Fruit fly (Drosophila melanogaster) whole organism, embryonic: ENCODE measurements around the gene CG15517.

Experiments used
- Asciz ChIP-seq: fragments of 200-800 bp; sonication (Bioruptor generic); optimal IDR thresholded peaks from 2 replicates; lab custom pipeline; 2017; ENCODE audit warnings: missing biosample characterization, mild to moderate bottlenecking, missing genetic modification characterization, missing genetic modification reagents
- Atf3 ChIP-seq: fragments of 200-800 bp; sonication (Bioruptor generic); optimal IDR thresholded peaks from 3 replicates; lab custom pipeline; 2016; ENCODE audit warnings: missing biosample characterization, missing genetic modification characterization
- Atf6 ChIP-seq: fragments of 200-800 bp; sonication (Bioruptor generic); IDR thresholded peaks from 2 replicates; pipeline ENCODE4 v1.3.6; 2022; ENCODE audit warnings: missing biosample characterization, missing genetic modification characterization
- Blimp-1 ChIP-seq: fragments of 200-800 bp; sonication (Bioruptor generic); optimal IDR thresholded peaks from 3 replicates; lab custom pipeline; 2018; ENCODE audit warnings: missing biosample characterization, missing genetic modification characterization, mild to moderate bottlenecking, moderate library complexity, missing genetic modification reagents
- CG10274 ChIP-seq: fragments of 200-800 bp; sonication (Bioruptor generic); optimal IDR thresholded peaks from 3 replicates; lab custom pipeline; 2017; ENCODE audit warnings: missing biosample characterization, mild to moderate bottlenecking, missing genetic modification characterization
- CG10366 ChIP-seq: fragments of 200-800 bp; sonication (Bioruptor generic); IDR thresholded peaks from 2 replicates; pipeline ENCODE4 v1.3.6; 2022; ENCODE audit warnings: missing biosample characterization, missing genetic modification characterization
- CG11504 ChIP-seq: fragments of 200-800 bp; sonication (Bioruptor generic); optimal IDR thresholded peaks from 3 replicates; lab custom pipeline; 2019; ENCODE audit warnings: missing biosample characterization, mild to moderate bottlenecking, missing genetic modification characterization, moderate library complexity
- CG13123 ChIP-seq: fragments of 200-800 bp; sonication (Bioruptor generic); optimal IDR thresholded peaks from 2 replicates; lab custom pipeline; 2016; ENCODE audit warnings: missing biosample characterization, missing genetic modification characterization
- CG16779 ChIP-seq: fragments of 200-800 bp; sonication (Bioruptor generic); IDR thresholded peaks from 2 replicates; pipeline ENCODE4 v1.3.6; 2022; ENCODE audit warnings: missing biosample characterization, missing genetic modification characterization
- CG17912 ChIP-seq: fragments of 200-800 bp; sonication (Bioruptor generic); optimal IDR thresholded peaks from 2 replicates; lab custom pipeline; 2018; ENCODE audit warnings: missing biosample characterization, mild to moderate bottlenecking, missing genetic modification characterization
- CG2889 ChIP-seq: fragments of 200-800 bp; sonication (Bioruptor generic); IDR thresholded peaks from 3 replicates; pipeline ENCODE4 v1.3.6; 2022; ENCODE audit warnings: missing biosample characterization, missing genetic modification characterization
- CG30431 ChIP-seq: fragments of 200-800 bp; sonication (Bioruptor generic); optimal IDR thresholded peaks from 2 replicates; lab custom pipeline; 2017; ENCODE audit warnings: missing biosample characterization, missing genetic modification characterization
- CG32532 ChIP-seq: fragments of 200-800 bp; sonication (Bioruptor generic); IDR thresholded peaks from 2 replicates; pipeline ENCODE4 v1.3.6; 2022; ENCODE audit warnings: missing biosample characterization, missing genetic modification characterization
- CG6689 ChIP-seq: fragments of 200-800 bp; sonication (Bioruptor generic); IDR thresholded peaks from 2 replicates; pipeline ENCODE4 v1.3.6; 2022; ENCODE audit warnings: missing biosample characterization, missing genetic modification characterization
- CG6791 ChIP-seq: fragments of 200-800 bp; sonication (Bioruptor generic); IDR thresholded peaks from 3 replicates; pipeline ENCODE4 v1.3.6; 2022; ENCODE audit warnings: missing biosample characterization, missing genetic modification characterization; ENCODE audit not compliant: partially characterized antibody
- CG7839 ChIP-seq: fragments of 200-800 bp; sonication (Bioruptor generic); optimal IDR thresholded peaks from 3 replicates; lab custom pipeline; 2018; ENCODE audit warnings: missing biosample characterization, mild to moderate bottlenecking, missing genetic modification characterization, moderate library complexity
- CoRest ChIP-seq: fragments of 200-800 bp; sonication (Bioruptor generic); optimal IDR thresholded peaks from 3 replicates; lab custom pipeline; 2018; ENCODE audit warnings: missing biosample characterization, mild to moderate bottlenecking, missing genetic modification characterization, moderate library complexity
- D19B ChIP-seq: fragments of 200-800 bp; sonication (Bioruptor generic); optimal IDR thresholded peaks from 2 replicates; lab custom pipeline; 2017; ENCODE audit warnings: missing biosample characterization, mild to moderate bottlenecking, missing genetic modification characterization
- Fer1 ChIP-seq: fragments of 200-800 bp; sonication (Bioruptor generic); optimal IDR thresholded peaks from 2 replicates; lab custom pipeline; 2017; ENCODE audit warnings: missing biosample characterization, mild to moderate bottlenecking, missing genetic modification characterization
- GATAe ChIP-seq: fragments of 200-800 bp; sonication (Bioruptor generic); conservative IDR thresholded peaks from 2 replicates; pipeline ENCODE4 v1.3.6; 2022; ENCODE audit warnings: missing biosample characterization, missing genetic modification characterization
- Hmx ChIP-seq: fragments of 200-800 bp; sonication (Bioruptor generic); optimal IDR thresholded peaks from 2 replicates; lab custom pipeline; 2016; ENCODE audit warnings: missing biosample characterization, missing genetic modification characterization
- Hr51 ChIP-seq, 2 experiments: fragments of 200-800 bp; sonication (Bioruptor generic); optimal IDR thresholded peaks; 2 replicates in 1 of 2; 3 replicates in 1 of 2; lab custom pipeline; 2016 to 2018; ENCODE audit warnings: missing biosample characterization in 2 of 2, missing genetic modification characterization in 2 of 2, mild to moderate bottlenecking in 1 of 2, moderate library complexity in 1 of 2
- MESR4 ChIP-seq: fragments of 200-800 bp; sonication (Bioruptor generic); optimal IDR thresholded peaks from 2 replicates; lab custom pipeline; 2018; ENCODE audit warnings: missing biosample characterization, mild to moderate bottlenecking, missing genetic modification characterization, moderate library complexity
- Med ChIP-seq: fragments of 200-800 bp; sonication (Bioruptor generic); peaks from one replicate; lab custom pipeline; 2016; ENCODE audit warnings: missing biosample characterization, missing genetic modification characterization, mild to moderate bottlenecking, inconsistent platforms, moderate library complexity
- Optix ChIP-seq: fragments of 200-800 bp; sonication (Bioruptor generic); IDR thresholded peaks from 3 replicates; pipeline ENCODE4 v1.3.6; 2022; ENCODE audit warnings: missing biosample characterization, missing genetic modification characterization
- TFAM ChIP-seq: fragments of 200-800 bp; sonication (Bioruptor generic); optimal IDR thresholded peaks from 2 replicates; lab custom pipeline; 2017; ENCODE audit warnings: missing biosample characterization, missing genetic modification characterization, inconsistent platforms
- ato ChIP-seq: fragments of 200-800 bp; sonication (Bioruptor generic); IDR thresholded peaks from 2 replicates; pipeline ENCODE4 v1.3.6; 2022; ENCODE audit warnings: missing biosample characterization, missing genetic modification characterization; ENCODE audit not compliant: partially characterized antibody
- chinmo ChIP-seq: fragments of 200-800 bp; sonication (Bioruptor generic); IDR thresholded peaks from 4 replicates; pipeline ENCODE4 v1.3.6; 2022; ENCODE audit warnings: missing biosample characterization, missing genetic modification characterization; ENCODE audit not compliant: partially characterized antibody
- crol ChIP-seq: fragments of 200-800 bp; sonication (Bioruptor generic); IDR thresholded peaks from 2 replicates; pipeline ENCODE4 v1.3.6; 2022; ENCODE audit warnings: missing biosample characterization, missing genetic modification characterization
- danr ChIP-seq: fragments of 200-800 bp; sonication (Bioruptor generic); IDR thresholded peaks from 2 replicates; pipeline ENCODE4 v1.3.6; 2022; ENCODE audit warnings: missing biosample characterization, missing genetic modification characterization
- dysf ChIP-seq: fragments of 200-800 bp; sonication (Bioruptor generic); IDR thresholded peaks from 3 replicates; pipeline ENCODE4 v1.3.6; 2022; ENCODE audit warnings: missing biosample characterization, missing genetic modification characterization
- exex ChIP-seq: fragments of 200-800 bp; sonication (Bioruptor generic); optimal IDR thresholded peaks from 4 replicates; lab custom pipeline; 2018; ENCODE audit warnings: missing biosample characterization, mild to moderate bottlenecking, missing genetic modification characterization, moderate library complexity
- ind ChIP-seq: fragments of 200-800 bp; sonication (Bioruptor generic); optimal IDR thresholded peaks from 3 replicates; lab custom pipeline; 2016; ENCODE audit warnings: missing biosample characterization, missing genetic modification characterization
- jigr1 ChIP-seq: fragments of 200-800 bp; sonication (Bioruptor generic); IDR thresholded peaks from 3 replicates; pipeline ENCODE4 v1.3.6; 2022; ENCODE audit warnings: missing biosample characterization, missing genetic modification characterization
- jumu ChIP-seq: fragments of 200-800 bp; sonication (Bioruptor generic); optimal IDR thresholded peaks from 3 replicates; lab custom pipeline; 2016; ENCODE audit warnings: missing biosample characterization, missing genetic modification characterization
- kni ChIP-seq: fragments of 200-800 bp; sonication (Bioruptor generic); optimal IDR thresholded peaks from 3 replicates; lab custom pipeline; 2017; ENCODE audit warnings: mild to moderate bottlenecking, missing biosample characterization, missing genetic modification reagents, missing genetic modification characterization
- nerfin-1 ChIP-seq: fragments of 200-800 bp; sonication (Bioruptor generic); optimal IDR thresholded peaks from 3 replicates; lab custom pipeline; 2019; ENCODE audit warnings: missing biosample characterization, mild to moderate bottlenecking, missing genetic modification characterization, moderate library complexity
- pb ChIP-seq: fragments of 200-800 bp; sonication (Bioruptor generic); optimal IDR thresholded peaks from 3 replicates; lab custom pipeline; 2016; ENCODE audit warnings: missing biosample characterization, missing genetic modification characterization
- pnt ChIP-seq: fragments of 200-800 bp; sonication (Bioruptor generic); optimal IDR thresholded peaks from 3 replicates; lab custom pipeline; 2016; ENCODE audit warnings: missing biosample characterization, missing genetic modification characterization
- pros ChIP-seq: fragments of 200-800 bp; sonication (Bioruptor generic); optimal IDR thresholded peaks from 3 replicates; lab custom pipeline; 2019; ENCODE audit warnings: missing biosample characterization, mild to moderate bottlenecking, missing genetic modification characterization, moderate library complexity
- pzg ChIP-seq: fragments of 200-800 bp; sonication (Bioruptor generic); optimal IDR thresholded peaks from 3 replicates; lab custom pipeline; 2018; ENCODE audit warnings: missing biosample characterization, mild to moderate bottlenecking, missing genetic modification characterization, moderate library complexity
- sob ChIP-seq: fragments of 200-800 bp; sonication (Bioruptor generic); IDR thresholded peaks from 2 replicates; pipeline ENCODE4 v1.3.6; 2022; ENCODE audit warnings: missing biosample characterization, missing genetic modification characterization
- stwl ChIP-seq: fragments of 200-800 bp; sonication (Bioruptor generic); optimal IDR thresholded peaks from 3 replicates; lab custom pipeline; 2018; ENCODE audit warnings: missing biosample characterization, mild to moderate bottlenecking, missing genetic modification characterization, moderate library complexity
- tgo ChIP-seq: fragments of 200-800 bp; sonication (Bioruptor generic); IDR thresholded peaks from 3 replicates; pipeline ENCODE4 v1.3.6; 2022; ENCODE audit warnings: missing biosample characterization, missing genetic modification characterization
- unpg ChIP-seq: fragments of 200-800 bp; sonication (Bioruptor generic); optimal IDR thresholded peaks from 3 replicates; lab custom pipeline; 2018; ENCODE audit warnings: missing biosample characterization, mild to moderate bottlenecking, missing genetic modification characterization, moderate library complexity
- wor ChIP-seq: fragments of 200-800 bp; sonication (Bioruptor generic); IDR thresholded peaks from 2 replicates; pipeline ENCODE4 v1.3.6; 2022; ENCODE audit warnings: missing biosample characterization, missing genetic modification characterization
- zfh1 ChIP-seq: fragments of 200-800 bp; sonication (Bioruptor generic); IDR thresholded peaks from 3 replicates; pipeline ENCODE4 v1.3.6; 2022; ENCODE audit warnings: missing biosample characterization, missing genetic modification characterization

The CG15517 gene

DNA sequence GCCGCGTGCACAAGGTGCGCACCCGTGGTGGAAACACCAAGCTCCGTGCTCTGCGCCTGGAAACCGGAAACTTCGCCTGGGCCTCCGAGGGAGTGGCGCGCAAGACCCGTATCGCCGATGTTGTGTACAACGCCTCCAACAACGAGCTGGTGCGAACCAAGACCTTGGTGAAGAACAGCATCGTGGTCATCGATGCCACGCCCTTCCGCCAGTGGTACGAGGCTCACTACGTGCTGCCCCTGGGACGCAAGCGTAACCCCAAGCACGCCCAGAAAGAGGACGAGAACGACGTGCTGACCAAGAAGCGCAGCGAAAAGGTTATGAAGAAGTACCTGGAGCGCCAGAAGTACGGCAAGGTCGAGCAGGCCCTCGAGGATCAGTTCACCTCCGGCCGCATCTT, 40.8 kb downstream of the CG15517 start:
- TF ChIP-seq Atf6 (GFP tag; lab: Robert Waterston, UW) = 0 out of 2 replicates have a peak, but pooled peaks have one; percentile 18
- TF ChIP-seq sob (GFP tag; lab: Robert Waterston, UW) = peak; percentile 15; the same call in 1 of the 2 replicates
- peak; percentile 11; the same call in 1 of the 3 replicates for TF ChIP-seq zfh1 (GFP tag; lab: Robert Waterston, UW)
- peak; percentile 28; the same call in 1 of the 2 replicates for TF ChIP-seq CG16779 (GFP tag; lab: Robert Waterston, UW)
- TF ChIP-seq chinmo (GFP tag; lab: Robert Waterston, UW) = 0 out of 4 replicates have a peak, but pooled peaks have one; percentile 22
- 0 out of 3 replicates have a peak, but pooled peaks have one; percentile 25 for TF ChIP-seq CG6791 (GFP tag; lab: Robert Waterston, UW)
- no peak for TF ChIP-seq CG30431 (GFP tag; lab: Kevin White, UChicago)
- peak; percentile 70 for TF ChIP-seq Med
- 0 out of 2 replicates have a peak, but pooled peaks have one; percentile 11 for TF ChIP-seq CG32532 (GFP tag; lab: Robert Waterston, UW)
- 0 out of 3 replicates have a peak, but pooled peaks have one; percentile 33 for TF ChIP-seq dysf (GFP tag; lab: Robert Waterston, UW)
- no peak for TF ChIP-seq CG2889 (GFP tag; lab: Robert Waterston, UW)
- no peak for TF ChIP-seq CG11504

DNA sequence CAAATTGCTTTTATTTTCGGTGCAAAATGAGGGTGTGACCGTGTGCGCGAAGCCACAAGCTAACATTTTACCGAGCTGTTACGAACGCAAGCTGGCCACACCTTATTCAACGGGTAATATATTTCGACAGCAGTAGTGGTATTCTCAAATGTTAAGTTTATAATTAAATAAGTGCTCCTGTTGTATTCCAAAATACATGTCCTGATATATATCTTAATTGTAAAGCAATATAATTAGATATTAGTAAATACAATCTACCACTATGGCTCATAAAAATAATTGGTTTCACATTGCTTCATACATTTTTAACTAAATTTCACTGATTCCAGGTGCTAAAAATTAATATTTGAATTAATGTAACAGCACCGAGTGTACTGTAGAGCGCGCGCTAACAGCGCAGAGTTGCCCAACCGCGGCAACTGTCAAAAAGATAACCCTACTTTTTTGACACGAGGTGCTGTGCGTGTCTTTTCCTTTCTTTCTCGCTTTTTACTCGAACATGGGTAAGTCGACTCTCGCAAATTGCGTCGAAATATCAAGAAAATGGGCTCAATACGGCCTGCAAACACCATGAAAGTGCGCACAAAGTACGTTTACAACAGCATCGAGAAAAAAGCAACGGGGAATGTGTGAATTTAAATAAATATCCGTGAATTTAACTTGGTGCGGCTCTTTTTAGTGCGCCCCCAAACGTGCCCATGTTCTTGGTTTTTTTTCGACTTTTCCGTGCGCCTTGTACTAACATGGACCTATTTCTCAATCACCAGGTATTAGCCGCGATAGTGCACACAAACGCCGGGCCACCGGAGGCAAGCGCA, 42.0 kb downstream of the CG15517 start, which contains the start of the genes CG15514 and RpS8:
Gene CG15514 (minus strand): TSS at position 63 of the 818 bp plus-strand sequence.
Gene RpS8 (plus strand): TSS at position 151 of the 818 bp plus-strand sequence.
- no peak for TF ChIP-seq pros (GFP tag; lab: Kevin White, UChicago)
- no peak; the same call in 2 of the 3 replicates for TF ChIP-seq jigr1
- TF ChIP-seq CG17912 (GFP tag; lab: Kevin White, UChicago) = peak; percentile 63
- no peak for TF ChIP-seq CG13123 (GFP tag; lab: Kevin White, UChicago)
- no peak for TF ChIP-seq TFAM
- TF ChIP-seq ato (GFP tag; lab: Robert Waterston, UW) = no peak
- no peak for TF ChIP-seq Atf3 (GFP tag; lab: Kevin White, UChicago)
- TF ChIP-seq CG10366 (GFP tag; lab: Robert Waterston, UW) = peak; percentile 31; the same call in 1 of the 2 replicates
- no peak for TF ChIP-seq Hmx (GFP tag; lab: Kevin White, UChicago)
- TF ChIP-seq pb (GFP tag; lab: Kevin White, UChicago) = no peak
- TF ChIP-seq crol = no peak
- TF ChIP-seq MESR4 (GFP tag; lab: Kevin White, UChicago) = peak; percentile 97
- peak; percentile 33; the same call in 1 of the 3 replicates for TF ChIP-seq Optix (GFP tag; lab: Robert Waterston, UW)
- no peak for TF ChIP-seq jumu
- TF ChIP-seq ind (GFP tag; lab: Kevin White, UChicago) = peak; percentile 42
- TF ChIP-seq pzg (GFP tag; lab: Kevin White, UChicago) = peak; percentile 67
- TF ChIP-seq kni (GFP tag; lab: Kevin White, UChicago) = peak; percentile 60
- TF ChIP-seq Asciz (GFP tag; lab: Kevin White, UChicago) = peak; percentile 56
- TF ChIP-seq GATAe (GFP tag; lab: Robert Waterston, UW) = no peak
- TF ChIP-seq CoRest (tag; lab: Kevin White, UChicago) = peak; percentile 68
- TF ChIP-seq Hr51 (GFP tag; optimal IDR thresholded peaks at IDR 0.05; lab: Kevin White, UChicago) = no peak
- TF ChIP-seq wor (GFP tag; lab: Robert Waterston, UW) = no peak
- peak; percentile 35 for TF ChIP-seq stwl (tag; lab: Kevin White, UChicago)
- TF ChIP-seq unpg (GFP tag; lab: Kevin White, UChicago) = peak; percentile 54
- peak; percentile 76 for TF ChIP-seq CG6689 (GFP tag; lab: Robert Waterston, UW)
- TF ChIP-seq CG10274 (GFP tag; lab: Kevin White, UChicago) = peak; percentile 23
- TF ChIP-seq danr (GFP tag; lab: Robert Waterston, UW) = no peak
- TF ChIP-seq nerfin-1 (tag; lab: Kevin White, UChicago) = peak; percentile 72
- peak; percentile 63 for TF ChIP-seq Blimp-1 (GFP tag; lab: Kevin White, UChicago)
- peak; percentile 65 for TF ChIP-seq Fer1
- TF ChIP-seq pnt (GFP tag; lab: Kevin White, UChicago) = no peak
- TF ChIP-seq D19B (GFP tag; lab: Kevin White, UChicago) = peak; percentile 49
- TF ChIP-seq exex (tag; lab: Kevin White, UChicago) = no peak
- peak; percentile 37; the same call in 1 of the 3 replicates for TF ChIP-seq tgo (GFP tag; lab: Robert Waterston, UW)
- TF ChIP-seq CG7839 (tag; lab: Kevin White, UChicago) = peak; percentile 47
